Worm (Caenorhabditis elegans) whole organism, young adult: ENCODE measurements around the gene W08E12.4.

Experiments used
- B0019.2 ChIP-seq: fragments of 200-800 bp; sonication (Bioruptor generic); conservative IDR thresholded peaks from 2 replicates; pipeline ENCODE4 v1.3.6; 2022; ENCODE audit warnings: missing genetic modification reagents, missing genetic modification characterization, missing compliant biosample characterization
- B0035.1 ChIP-seq: sonication (generic microtip); optimal IDR thresholded peaks from 2 replicates; lab custom pipeline; 2016; ENCODE audit warnings: missing genetic modification characterization, mild to moderate bottlenecking, missing compliant biosample characterization, missing genotype, missing genetic modification reagents
- C06A6.2 ChIP-seq: fragments of 200-800 bp; sonication (Bioruptor generic); conservative IDR thresholded peaks from 2 replicates; pipeline ENCODE4 v1.3.6; 2022; ENCODE audit warnings: missing genetic modification characterization, missing compliant biosample characterization
- D2030.7 ChIP-seq: fragments of 200-800 bp; sonication (Bioruptor generic); IDR thresholded peaks from 2 replicates; pipeline ENCODE4 v1.3.6; 2022; ENCODE audit warnings: missing genetic modification reagents, missing genetic modification characterization, missing compliant biosample characterization
- F10E7.11 ChIP-seq: sonication (generic microtip); optimal IDR thresholded peaks from 2 replicates; lab custom pipeline; 2017; ENCODE audit warnings: mild to moderate bottlenecking, missing genetic modification characterization, moderate library complexity, missing compliant biosample characterization
- F37B4.10 ChIP-seq: fragments of 200-800 bp; sonication (Bioruptor generic); IDR thresholded peaks from 2 replicates; pipeline ENCODE4 v1.3.6; 2022; ENCODE audit warnings: missing genetic modification characterization, missing compliant biosample characterization
- F39B2.1 ChIP-seq: fragments of 200-800 bp; sonication (Bioruptor generic); IDR thresholded peaks from 2 replicates; pipeline ENCODE4 v1.3.6; 2022; ENCODE audit warnings: missing genetic modification reagents, missing genetic modification characterization, missing compliant biosample characterization
- F49E8.2 ChIP-seq: sonication (generic microtip); optimal IDR thresholded peaks from 3 replicates; lab custom pipeline; 2017; ENCODE audit warnings: missing genetic modification characterization, mild to moderate bottlenecking, missing compliant biosample characterization, antibody characterized with exemption, moderate library complexity; ENCODE audit not compliant: insufficient read depth
- F55B11.4 ChIP-seq: sonication (generic microtip); optimal IDR thresholded peaks from 2 replicates; lab custom pipeline; 2016; ENCODE audit warnings: missing compliant biosample characterization, missing genetic modification characterization, borderline replicate concordance; ENCODE audit not compliant: insufficient read depth
- F57C9.4 ChIP-seq: sonication (generic microtip); optimal IDR thresholded peaks from 2 replicates; lab custom pipeline; 2017; ENCODE audit warnings: mild to moderate bottlenecking, missing genetic modification characterization, missing compliant biosample characterization
- T26A5.8 ChIP-seq: sonication (generic microtip); optimal IDR thresholded peaks from 2 replicates; lab custom pipeline; 2016; ENCODE audit warnings: missing genetic modification characterization, missing compliant biosample characterization
- aptf-2 ChIP-seq: fragments of 200-800 bp; sonication (Bioruptor generic); conservative IDR thresholded peaks from 2 replicates; pipeline ENCODE4 v1.3.6; 2022; ENCODE audit warnings: missing genetic modification reagents, missing genetic modification characterization, missing compliant biosample characterization
- bed-1 ChIP-seq: fragments of 200-800 bp; sonication (Bioruptor generic); IDR thresholded peaks from 2 replicates; pipeline ENCODE4 v1.3.6; 2022; ENCODE audit warnings: missing genetic modification reagents, missing genetic modification characterization, missing compliant biosample characterization
- ccch-3 ChIP-seq: fragments of 200-800 bp; sonication (Bioruptor generic); optimal IDR thresholded peaks from 2 replicates; lab custom pipeline; 2018; ENCODE audit warnings: mild to moderate bottlenecking, missing genetic modification characterization, missing compliant biosample characterization
- cebp-1 ChIP-seq, 2 experiments: fragments of 200-800 bp in 1 of 2; sonication (Bioruptor generic) in 1 of 2; sonication (generic microtip) in 1 of 2; IDR thresholded peaks in 1 of 2; optimal IDR thresholded peaks in 1 of 2; 2 replicates each; pipeline versions ENCODE4 v1.3.6 to Lab custom; 2017 to 2022; ENCODE audit warnings: missing compliant biosample characterization in 2 of 2, missing genetic modification characterization in 2 of 2, mild to moderate bottlenecking in 1 of 2, missing genetic modification reagents in 1 of 2, moderate library complexity in 1 of 2
- ceh-27 ChIP-seq: fragments of 200-800 bp; sonication (Bioruptor generic); optimal IDR thresholded peaks from 2 replicates; lab custom pipeline; 2018; ENCODE audit warnings: mild to moderate bottlenecking, missing genetic modification characterization, moderate library complexity, missing compliant biosample characterization
- die-1 ChIP-seq: sonication (generic microtip); optimal IDR thresholded peaks from 2 replicates; lab custom pipeline; 2016; ENCODE audit warnings: missing genotype, mild to moderate bottlenecking, missing genetic modification characterization, missing compliant biosample characterization
- dox-1 ChIP-seq: fragments of 200-800 bp; sonication (Bioruptor generic); IDR thresholded peaks from 2 replicates; pipeline ENCODE4 v1.3.6; 2022; ENCODE audit warnings: missing genetic modification reagents, missing genetic modification characterization, missing compliant biosample characterization
- dpl-1 ChIP-seq: fragments of 150-350 bp; optimal IDR thresholded peaks from 2 replicates; lab custom pipeline; 2014; ENCODE audit warnings: missing biosample characterization, missing genetic modification reagents, missing genetic modification characterization
- egl-18 ChIP-seq: fragments of 200-800 bp; sonication (Bioruptor generic); IDR thresholded peaks from 2 replicates; pipeline ENCODE4 v1.3.6; 2022; ENCODE audit warnings: missing genetic modification reagents, missing genetic modification characterization, missing compliant biosample characterization
- egrh-3 ChIP-seq: fragments of 200-800 bp; sonication (Bioruptor generic); IDR thresholded peaks from 2 replicates; pipeline ENCODE4 v1.3.6; 2022; ENCODE audit warnings: missing genetic modification reagents, missing genetic modification characterization, missing compliant biosample characterization
- fkh-3 ChIP-seq: sonication (generic microtip); optimal IDR thresholded peaks from 2 replicates; lab custom pipeline; 2016; ENCODE audit warnings: mild to moderate bottlenecking, missing genetic modification characterization, missing compliant biosample characterization
- gei-17 ChIP-seq: fragments of 200-800 bp; sonication (Bioruptor generic); optimal IDR thresholded peaks from 2 replicates; lab custom pipeline; 2018; ENCODE audit warnings: mild to moderate bottlenecking, missing genetic modification characterization, missing compliant biosample characterization
- hmg-20 ChIP-seq: fragments of 200-800 bp; sonication (Bioruptor generic); IDR thresholded peaks from 2 replicates; pipeline ENCODE4 v1.3.6; 2022; ENCODE audit warnings: missing genetic modification reagents, missing genetic modification characterization, missing compliant biosample characterization
- lin-26 ChIP-seq: fragments of 200-800 bp; sonication (Bioruptor generic); IDR thresholded peaks from 2 replicates; pipeline ENCODE4 v1.3.6; 2022; ENCODE audit warnings: missing genetic modification reagents, missing genetic modification characterization, missing compliant biosample characterization
- lir-1 ChIP-seq: fragments of 200-800 bp; sonication (Bioruptor generic); conservative IDR thresholded peaks from 2 replicates; pipeline ENCODE4 v1.3.6; 2022; ENCODE audit warnings: missing genetic modification reagents, missing genetic modification characterization, missing compliant biosample characterization
- lsy-27 ChIP-seq: sonication (generic microtip); optimal IDR thresholded peaks from 2 replicates; lab custom pipeline; 2017; ENCODE audit warnings: missing genetic modification characterization, mild to moderate bottlenecking, missing compliant biosample characterization, antibody characterized with exemption, missing genotype, borderline replicate concordance; ENCODE audit not compliant: insufficient read depth
- madf-3 ChIP-seq: fragments of 200-800 bp; sonication (Bioruptor generic); IDR thresholded peaks from 2 replicates; pipeline ENCODE4 v1.3.6; 2022; ENCODE audit warnings: missing genetic modification reagents, missing genetic modification characterization, missing compliant biosample characterization
- madf-6 ChIP-seq: fragments of 200-800 bp; sonication (Bioruptor generic); IDR thresholded peaks from 2 replicates; pipeline ENCODE4 v1.3.6; 2022; ENCODE audit warnings: missing genetic modification reagents, missing genetic modification characterization, missing compliant biosample characterization
- mcd-1 ChIP-seq: fragments of 200-800 bp; sonication (Bioruptor generic); IDR thresholded peaks from 2 replicates; pipeline ENCODE4 v1.3.6; 2022; ENCODE audit warnings: missing genetic modification reagents, missing genetic modification characterization, missing compliant biosample characterization
- nfyb-1 ChIP-seq: fragments of 200-800 bp; sonication (Bioruptor generic); IDR thresholded peaks from 2 replicates; pipeline ENCODE4 v1.3.6; 2022; ENCODE audit warnings: missing genetic modification reagents, missing genetic modification characterization, missing compliant biosample characterization
- nhr-80 ChIP-seq: sonication (generic microtip); optimal IDR thresholded peaks from 2 replicates; lab custom pipeline; 2016; ENCODE audit warnings: missing genetic modification characterization, missing compliant biosample characterization
- pbrm-1 ChIP-seq: fragments of 200-800 bp; sonication (Bioruptor generic); IDR thresholded peaks from 2 replicates; pipeline ENCODE4 v1.3.6; 2022; ENCODE audit warnings: missing genetic modification reagents, missing genetic modification characterization, missing compliant biosample characterization
- rcor-1 ChIP-seq: fragments of 200-800 bp; sonication (Bioruptor generic); IDR thresholded peaks from 2 replicates; pipeline ENCODE4 v1.3.6; 2022; ENCODE audit warnings: missing genetic modification reagents, missing genetic modification characterization, missing compliant biosample characterization
- rpc-1 ChIP-seq, 2 experiments: fragments of 150-350 bp in 1 of 2; sonication (generic microtip) in 1 of 2; optimal IDR thresholded peaks; 2 replicates each; lab custom pipeline; 2014 to 2018; ENCODE audit warnings: missing biosample characterization in 1 of 2, missing genetic modification characterization in 1 of 2, missing genetic modification reagents in 1 of 2, missing genotype in 1 of 2
- sea-2 ChIP-seq: fragments of 200-800 bp; sonication (Bioruptor generic); IDR thresholded peaks from 2 replicates; pipeline ENCODE4 v1.3.6; 2022; ENCODE audit warnings: missing genetic modification characterization, missing compliant biosample characterization
- snpc-1.1 ChIP-seq: sonication (generic microtip); optimal IDR thresholded peaks from 2 replicates; lab custom pipeline; 2017; ENCODE audit warnings: missing genetic modification characterization, mild to moderate bottlenecking, missing compliant biosample characterization, antibody characterized with exemption, moderate library complexity, missing genotype, missing genetic modification reagents; ENCODE audit not compliant: insufficient read depth
- unc-130 ChIP-seq: sonication (generic microtip); optimal IDR thresholded peaks from 2 replicates; lab custom pipeline; 2016; ENCODE audit warnings: missing genetic modification reagents, missing genetic modification characterization, missing compliant biosample characterization
- unc-62 ChIP-seq: fragments of 150-350 bp; optimal IDR thresholded peaks from 2 replicates; lab custom pipeline; 2014; ENCODE audit warnings: missing biosample characterization, missing genetic modification reagents, missing genetic modification characterization
- ztf-18 ChIP-seq: sonication (generic microtip); optimal IDR thresholded peaks from 2 replicates; lab custom pipeline; 2016; ENCODE audit warnings: missing genotype, mild to moderate bottlenecking, missing genetic modification characterization, missing compliant biosample characterization
- ztf-25 ChIP-seq: fragments of 200-800 bp; sonication (Bioruptor generic); IDR thresholded peaks from 2 replicates; pipeline ENCODE4 v1.3.6; 2022; ENCODE audit warnings: missing genetic modification reagents, missing genetic modification characterization, missing compliant biosample characterization
- ztf-28 ChIP-seq: fragments of 200-800 bp; sonication (Bioruptor generic); IDR thresholded peaks from 2 replicates; pipeline ENCODE4 v1.3.6; 2022; ENCODE audit warnings: missing genetic modification reagents, missing genetic modification characterization, missing compliant biosample characterization

W08E12.4 gene

DNA sequence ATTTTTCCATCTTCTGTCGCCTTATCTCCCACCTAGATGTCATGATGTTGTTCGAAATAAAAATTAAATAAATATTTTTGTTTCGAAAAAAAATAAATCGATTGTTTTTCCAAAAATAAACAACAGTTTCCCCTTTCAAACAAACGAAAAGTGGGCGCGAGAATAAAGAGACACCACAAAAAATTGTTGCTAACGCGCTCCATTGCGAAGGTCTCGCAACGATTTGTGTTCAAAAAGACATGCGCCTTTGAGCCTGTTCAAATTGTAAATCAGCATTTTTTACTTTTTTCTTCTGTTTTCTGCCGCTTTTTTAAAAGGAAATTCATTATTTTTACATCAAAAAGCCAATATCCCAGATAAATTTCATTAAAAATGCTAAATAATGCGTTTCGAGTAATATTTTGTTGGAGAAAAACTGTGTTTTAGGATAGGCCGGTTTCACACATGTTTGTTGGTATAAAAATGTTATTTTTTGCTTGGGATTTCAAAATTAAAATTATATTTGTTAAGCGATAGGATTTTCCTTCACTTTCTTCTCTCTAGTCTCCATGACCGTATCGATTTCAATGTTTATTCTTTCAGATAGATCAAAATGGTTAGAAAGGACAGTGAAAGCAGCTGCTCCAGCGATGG, 7.5 kb upstream of the W08E12.4 start, which contains the start of gene W08E12.7 (continued):
- TF ChIP-seq ztf-25 (GFP tag; lab: Robert Waterston, UW) (0 out of 2 replicates have a peak, but pooled peaks have one; percentile 53), unc-130 (peak; percentile 91), ccch-3 (GFP tag; lab: Kevin White, UChicago) (no peak), lsy-27 (tag; lab: Kevin White, UChicago) (no peak), dox-1 (GFP tag; lab: Robert Waterston, UW) (peak; percentile 96), cebp-1 (GFP tag; IDR thresholded peaks at IDR 0.05; lab: Robert Waterston, UW) (peak; percentile 28; the same call in 1 of the 2 replicates), cebp-1 (tag; optimal IDR thresholded peaks at IDR 0.05; lab: Kevin White, UChicago) (peak; percentile 85)

DNA sequence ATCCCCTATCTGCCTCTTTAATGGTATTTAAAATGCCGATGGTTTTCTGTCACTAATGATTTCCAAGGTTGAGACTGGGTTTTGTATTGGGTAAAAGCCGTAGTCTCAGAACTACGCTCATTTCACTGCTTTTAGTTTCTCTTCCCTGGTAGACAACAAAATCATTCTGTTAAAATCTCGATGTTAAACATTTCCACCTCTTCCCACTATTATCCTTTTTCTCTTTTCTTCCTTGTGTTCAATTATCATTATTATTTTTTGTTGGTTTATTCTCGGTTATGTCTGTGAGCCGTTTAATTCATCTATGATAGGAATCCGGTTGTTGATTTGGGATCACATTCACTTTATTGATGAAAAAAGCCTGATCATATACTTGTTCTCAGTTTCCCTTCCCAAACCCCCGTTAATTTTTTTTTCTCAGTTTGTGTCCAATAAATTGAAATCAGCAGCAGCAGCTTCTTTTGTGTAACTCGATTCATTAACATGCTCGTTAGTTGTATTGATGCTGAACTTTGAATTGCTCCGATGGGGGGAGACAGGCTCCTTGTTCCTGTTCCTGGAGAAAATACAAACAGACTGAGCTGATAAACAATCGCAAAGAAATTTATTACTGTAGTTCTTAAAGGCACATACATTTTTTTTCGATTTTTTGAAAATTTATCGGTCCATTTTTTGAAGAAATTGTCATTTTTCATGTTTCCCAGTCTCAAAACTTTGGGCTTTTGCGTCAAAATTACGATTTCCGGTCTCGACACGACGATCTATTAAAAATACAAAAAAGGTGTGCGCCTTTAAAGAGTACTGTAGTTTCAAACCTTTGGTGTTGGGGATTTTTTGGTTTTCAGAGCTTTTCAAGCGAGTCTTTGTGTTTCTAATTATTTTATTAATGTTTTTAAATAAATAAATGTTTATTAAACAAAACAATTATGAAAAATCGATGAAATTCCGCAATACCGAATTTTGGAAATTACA, 5.3 kb upstream of the W08E12.4 start:
- no peak for TF ChIP-seq rcor-1
- peak; percentile 55 for TF ChIP-seq mcd-1 (GFP tag; lab: Robert Waterston, UW)
- TF ChIP-seq lir-1 (GFP tag; lab: Robert Waterston, UW), result no peak
- TF ChIP-seq ztf-28 (GFP tag; lab: Robert Waterston, UW), result no peak
- TF ChIP-seq die-1 (tag; lab: Kevin White, UChicago), result peak; percentile 41
- TF ChIP-seq nfyb-1 (GFP tag; lab: Robert Waterston, UW), result no peak
- TF ChIP-seq gei-17, result no peak
- TF ChIP-seq F49E8.2 (tag; lab: Kevin White, UChicago), result peak; percentile 83
- no peak for TF ChIP-seq bed-1 (GFP tag; lab: Robert Waterston, UW)
- no peak for TF ChIP-seq F57C9.4 (tag; lab: Kevin White, UChicago)
- TF ChIP-seq egl-18 (GFP tag; lab: Robert Waterston, UW), result no peak
- TF ChIP-seq F39B2.1, result peak; percentile 22; the same call in 1 of the 2 replicates
- TF ChIP-seq lin-26 (GFP tag; lab: Robert Waterston, UW), result peak; percentile 59; the same call in 1 of the 2 replicates
- peak; percentile 11 for TF ChIP-seq unc-130
- TF ChIP-seq nhr-80, result no peak
- TF ChIP-seq C06A6.2 (GFP tag; lab: Robert Waterston, UW), result no peak
- TF ChIP-seq sea-2 (GFP tag; lab: Robert Waterston, UW), result no peak
- no peak for TF ChIP-seq unc-62 (GFP tag; lab: Kevin White, UChicago)
- no peak; the same call in 1 of the 2 replicates for TF ChIP-seq D2030.7 (GFP tag; lab: Robert Waterston, UW)
- no peak for TF ChIP-seq ztf-18 (tag; lab: Kevin White, UChicago)
- TF ChIP-seq egrh-3 (GFP tag; lab: Robert Waterston, UW), result no peak
- peak; percentile 2 for TF ChIP-seq B0035.1
- peak; percentile 19 for TF ChIP-seq F10E7.11 (tag; lab: Kevin White, UChicago)
- TF ChIP-seq madf-6 (GFP tag; lab: Robert Waterston, UW), result peak; percentile 65
- TF ChIP-seq hmg-20 (GFP tag; lab: Robert Waterston, UW), result no peak
- no peak for TF ChIP-seq ceh-27
- no peak for TF ChIP-seq rpc-1 (optimal IDR thresholded peaks at IDR 0.05; lab: Kevin White, UChicago)
- no peak for TF ChIP-seq rpc-1 (tag; optimal IDR thresholded peaks at IDR 0.05; lab: Kevin White, UChicago)
- TF ChIP-seq T26A5.8, result peak; percentile 63
- no peak for TF ChIP-seq F55B11.4 (tag; lab: Kevin White, UChicago)
- no peak for TF ChIP-seq pbrm-1 (GFP tag; lab: Robert Waterston, UW)
- TF ChIP-seq cebp-1 (GFP tag; IDR thresholded peaks at IDR 0.05; lab: Robert Waterston, UW), result no peak
- TF ChIP-seq cebp-1 (tag; optimal IDR thresholded peaks at IDR 0.05; lab: Kevin White, UChicago), result peak; percentile 36
- TF ChIP-seq aptf-2, result no peak
- TF ChIP-seq dpl-1 (GFP tag; lab: Kevin White, UChicago), result no peak
- TF ChIP-seq snpc-1.1 (tag; lab: Kevin White, UChicago), result no peak
- TF ChIP-seq madf-3 (GFP tag; lab: Robert Waterston, UW), result 0 out of 2 replicates have a peak, but pooled peaks have one; percentile 6
- TF ChIP-seq fkh-3 (tag; lab: Kevin White, UChicago), result no peak
- TF ChIP-seq B0019.2 (GFP tag; lab: Robert Waterston, UW), result no peak
- no peak for TF ChIP-seq F37B4.10 (GFP tag; lab: Robert Waterston, UW)
